Worm (Caenorhabditis elegans) whole organism, mixed stage, embryonic: ENCODE measurements around the gene gmeb-2.

ENCODE experiments used
- ces-1 ChIP-seq: fragments of 150-350 bp; optimal IDR thresholded peaks from 2 replicates; lab custom pipeline; 2014; ENCODE audit warnings: missing biosample characterization, missing genetic modification reagents, missing genetic modification characterization
- elt-3 ChIP-seq: fragments of 150-350 bp; optimal IDR thresholded peaks from 2 replicates; lab custom pipeline; 2014; ENCODE audit warnings: missing biosample characterization, missing genetic modification characterization
- flh-1 ChIP-seq: fragments of 200-800 bp; sonication (Bioruptor generic); optimal IDR thresholded peaks from 2 replicates; lab custom pipeline; 2018; ENCODE audit warnings: mild to moderate bottlenecking, missing genetic modification characterization, moderate library complexity, missing compliant biosample characterization
- nhr-237 ChIP-seq: fragments of 150-350 bp; optimal IDR thresholded peaks from 2 replicates; lab custom pipeline; 2014; ENCODE audit warnings: missing biosample characterization, missing genetic modification characterization
- nhr-28 ChIP-seq: fragments of 150-350 bp; optimal IDR thresholded peaks from 2 replicates; lab custom pipeline; 2014; ENCODE audit warnings: missing biosample characterization, missing genetic modification characterization
- nhr-76 ChIP-seq: sonication (generic microtip); optimal IDR thresholded peaks from 2 replicates; lab custom pipeline; 2017; ENCODE audit warnings: missing biosample characterization, missing genetic modification characterization
- pha-4 ChIP-seq: fragments of 150-350 bp; optimal IDR thresholded peaks from 2 replicates; lab custom pipeline; 2018; ENCODE audit warnings: missing biosample characterization, missing genetic modification reagents, missing genetic modification characterization
- sptf-1 ChIP-seq: sonication (generic microtip); optimal IDR thresholded peaks from 2 replicates; lab custom pipeline; 2017; ENCODE audit warnings: mild to moderate bottlenecking, missing genetic modification characterization, moderate library complexity, missing compliant biosample characterization
- tbx-8 ChIP-seq: fragments of 200-800 bp; sonication (Bioruptor generic); optimal IDR thresholded peaks from 2 replicates; lab custom pipeline; 2018; ENCODE audit warnings: mild to moderate bottlenecking, missing genetic modification characterization, moderate library complexity, missing compliant biosample characterization
- unc-39 ChIP-seq: fragments of 150-350 bp; optimal IDR thresholded peaks from 2 replicates; lab custom pipeline; 2014; ENCODE audit warnings: missing biosample characterization, missing genetic modification characterization
- unc-62 ChIP-seq: fragments of 150-350 bp; optimal IDR thresholded peaks from 2 replicates; lab custom pipeline; 2014; ENCODE audit warnings: missing biosample characterization, missing genetic modification reagents, missing genetic modification characterization
- ztf-11 ChIP-seq: fragments of 150-350 bp; optimal IDR thresholded peaks from 2 replicates; lab custom pipeline; 2014; ENCODE audit warnings: missing biosample characterization, missing genetic modification characterization

DNA sequence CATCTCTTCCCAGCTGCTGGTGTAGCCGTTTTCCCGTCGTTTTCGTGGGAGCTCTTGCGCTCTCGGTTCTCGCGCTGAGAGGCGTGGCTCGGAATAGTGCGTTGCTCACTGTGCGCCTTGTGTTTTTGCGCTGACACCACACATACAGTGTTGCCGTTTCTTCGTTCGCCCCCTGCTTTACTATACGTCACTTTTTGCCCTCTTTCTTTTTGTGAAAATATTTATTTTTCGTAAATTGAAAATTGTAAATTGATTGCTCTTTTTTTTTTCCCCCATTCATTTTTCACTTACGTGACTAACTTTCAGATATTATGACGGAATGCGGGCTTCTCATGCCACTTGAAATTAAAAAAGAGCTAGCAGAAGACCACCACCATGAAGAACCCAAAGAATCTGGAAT lies at the start of gene gmeb-2:
- no peak for TF ChIP-seq unc-62 (GFP tag; lab: Kevin White, UChicago)
- TF ChIP-seq elt-3 (tag; lab: Kevin White, UChicago), result no peak
- TF ChIP-seq ztf-11 (tag; lab: Kevin White, UChicago), result no peak
- TF ChIP-seq nhr-76, result no peak
- TF ChIP-seq pha-4, result no peak
- no peak for TF ChIP-seq nhr-237 (tag; lab: Kevin White, UChicago)
- no peak for TF ChIP-seq nhr-28 (tag; lab: Kevin White, UChicago)
- TF ChIP-seq sptf-1 (tag; lab: Kevin White, UChicago), result no peak
- TF ChIP-seq ces-1 (GFP tag; lab: Kevin White, UChicago), result no peak
- no peak for TF ChIP-seq flh-1 (GFP tag; lab: Kevin White, UChicago)
- TF ChIP-seq tbx-8 (GFP tag; lab: Kevin White, UChicago), result no peak
- no peak for TF ChIP-seq unc-39 (tag; lab: Kevin White, UChicago)
